Worm (Caenorhabditis elegans): ENCODE data around the gene F58A3.4.

Gene F58A3.4

DNA sequence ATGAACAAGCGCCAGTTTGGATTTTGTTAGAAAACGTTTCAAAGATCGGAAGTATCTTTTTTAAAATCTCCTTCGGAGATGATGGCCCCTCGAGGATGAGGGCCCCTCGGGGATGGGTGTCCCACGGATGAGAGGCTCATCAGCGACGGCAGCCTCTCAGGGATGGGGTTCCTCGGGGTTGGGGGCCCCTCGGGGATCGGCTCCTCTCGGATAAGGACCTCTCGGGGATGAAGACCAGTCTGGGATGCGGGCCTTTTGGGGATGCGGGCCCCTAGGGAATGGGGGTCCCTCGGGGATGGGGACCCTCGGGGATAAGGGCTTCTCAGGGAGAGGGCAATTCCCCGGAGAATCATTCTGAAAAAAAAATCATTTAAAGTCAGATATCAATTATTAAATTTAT, 39.9 kb upstream of the F58A3.4 start:
- TF ChIP-seq ekl-4 (GFP tag; IDR thresholded peaks at IDR 0.05) (peak; percentile 50; the same call in 1 of the 2 replicates), egrh-3 (GFP tag; IDR thresholded peaks at IDR 0.05) (peak; percentile 94), ztf-6 (GFP tag; IDR thresholded peaks at IDR 0.05) (no peak)

DNA sequence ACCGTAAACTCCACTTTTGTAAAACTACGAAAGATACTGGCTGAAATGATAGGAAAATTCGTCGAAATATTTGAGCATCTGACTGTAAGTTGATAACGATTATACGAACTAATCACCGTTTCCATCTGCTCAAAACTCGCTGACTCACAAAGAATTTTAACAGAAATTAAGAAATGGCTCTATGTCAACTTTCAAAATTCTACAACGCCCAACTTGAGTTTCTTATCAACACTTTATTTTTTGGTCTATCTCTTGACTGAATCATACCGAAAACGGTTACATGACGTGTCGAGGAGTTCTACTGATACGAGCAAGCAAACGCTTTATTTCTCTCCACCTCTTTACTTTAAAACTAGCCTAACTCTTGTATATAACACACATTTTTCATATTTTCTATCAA, 36.7 kb upstream of the F58A3.4 start, which contains the start of gene clc-1:
clc-1 (plus strand) TSS at position 264 of the 400 bp plus-strand sequence.
- TF ChIP-seq dox-1 (GFP tag; IDR thresholded peaks at IDR 0.05) (peak; percentile 54; the same call in 1 of the 2 replicates), pha-4 (tag; optimal IDR thresholded peaks at IDR 0.05) (peak; percentile 64), athp-1 (tag; optimal IDR thresholded peaks at IDR 0.05) (no peak), mel-28 (tag; optimal IDR thresholded peaks at IDR 0.05; ENCODE audit: borderline replicate concordance) (no peak), egl-44 (GFP tag; IDR thresholded peaks at IDR 0.05) (no peak), ekl-4 (GFP tag; IDR thresholded peaks at IDR 0.05) (no peak), nhr-80 (tag; optimal IDR thresholded peaks at IDR 0.05) (peak; percentile 96), chd-7 (tag; optimal IDR thresholded peaks at IDR 0.05) (no peak), ceh-40 (GFP tag; IDR thresholded peaks at IDR 0.05) (no peak), mcd-1 (GFP tag; IDR thresholded peaks at IDR 0.05) (no peak), C06A6.2 (GFP tag; conservative IDR thresholded peaks at IDR 0.05) (no peak), let-607 (tag; optimal IDR thresholded peaks at IDR 0.05) (peak in 1 of 2 experiments; percentile 51), Y67H2A.10 (GFP tag; conservative IDR thresholded peaks at IDR 0.05) (no peak), gei-17 (GFP tag; optimal IDR thresholded peaks at IDR 0.05) (no peak), nhr-90 (tag; optimal IDR thresholded peaks at IDR 0.05) (no peak), hmg-20 (GFP tag; IDR thresholded peaks at IDR 0.05) (no peak), atf-7 (tag; optimal IDR thresholded peaks at IDR 0.05) (peak; percentile 72), rcor-1 (GFP tag; IDR thresholded peaks at IDR 0.05) (no peak), ets-4 (GFP tag; optimal IDR thresholded peaks at IDR 0.05) (peak; percentile 22), ccch-3 (GFP tag; optimal IDR thresholded peaks at IDR 0.05) (no peak), madf-6 (GFP tag; IDR thresholded peaks at IDR 0.05) (no peak), egrh-3 (GFP tag; IDR thresholded peaks at IDR 0.05) (no peak), snpc-1.1 (tag; optimal IDR thresholded peaks at IDR 0.05; ENCODE audit: insufficient read depth) (no peak), rpc-1 (optimal IDR thresholded peaks at IDR 0.05) (no peak), rpc-1 (tag; optimal IDR thresholded peaks at IDR 0.05) (no peak), Y53F4B.3 (GFP tag; IDR thresholded peaks at IDR 0.05) (no peak), ceh-27 (GFP tag; optimal IDR thresholded peaks at IDR 0.05) (no peak), sea-2 (GFP tag; IDR thresholded peaks at IDR 0.05) (no peak), aptf-2 (GFP tag; conservative IDR thresholded peaks at IDR 0.05) (no peak)

DNA sequence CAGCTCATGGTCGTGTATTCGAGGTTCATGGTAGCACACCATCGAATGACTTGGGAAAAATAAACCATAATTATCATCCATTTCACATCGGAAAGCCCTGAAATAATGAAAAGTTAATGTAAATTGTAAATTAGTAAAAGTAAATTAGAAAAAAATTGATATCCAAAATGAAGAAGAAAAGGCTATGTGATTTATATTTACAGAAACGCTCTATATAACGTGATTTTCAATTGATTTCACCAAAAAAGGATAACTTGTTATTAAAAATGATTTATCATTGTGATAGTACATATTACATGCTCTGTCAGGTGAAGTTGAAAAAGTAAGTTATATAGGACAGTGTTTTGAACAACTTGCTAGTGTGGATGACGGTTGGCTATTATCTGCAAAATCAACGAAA, 32.3 kb upstream of the F58A3.4 start, which contains the start of gene C09F12.3:
C09F12.3 (minus strand) TSS at position 101 of the 400 bp plus-strand sequence.
- no peak for TF ChIP-seq C06A6.2 (GFP tag; conservative IDR thresholded peaks at IDR 0.05)
- no peak for TF ChIP-seq ets-4 (GFP tag; optimal IDR thresholded peaks at IDR 0.05)
- no peak for TF ChIP-seq him-1 (tag; optimal IDR thresholded peaks at IDR 0.05)
- TF ChIP-seq ztf-18 (tag; optimal IDR thresholded peaks at IDR 0.05) = no peak
- TF ChIP-seq aptf-3 (GFP tag; IDR thresholded peaks at IDR 0.05) = no peak
- no peak for TF ChIP-seq snpc-4 (GFP tag; optimal IDR thresholded peaks at IDR 0.05)
- no peak for TF ChIP-seq snpc-4 (tag; optimal IDR thresholded peaks at IDR 0.05)
- TF ChIP-seq madf-3 (GFP tag; IDR thresholded peaks at IDR 0.05) = no peak
- TF ChIP-seq F55B11.4 (tag; optimal IDR thresholded peaks at IDR 0.05; ENCODE audit: borderline replicate concordance, insufficient read depth) = no peak
- TF ChIP-seq ztf-22 (GFP tag; optimal IDR thresholded peaks at IDR 0.05) = no peak
- no peak for TF ChIP-seq cebp-2 (GFP tag; IDR thresholded peaks at IDR 0.05)
- no peak for TF ChIP-seq C17E4.6 (GFP tag; IDR thresholded peaks at IDR 0.05)
- no peak for TF ChIP-seq mel-28 (tag; optimal IDR thresholded peaks at IDR 0.05; ENCODE audit: borderline replicate concordance)
- TF ChIP-seq hmg-1.2 (GFP tag; IDR thresholded peaks at IDR 0.05) = no peak
- no peak for TF ChIP-seq attf-6 (GFP tag; IDR thresholded peaks at IDR 0.05)
- TF ChIP-seq attf-5 (GFP tag; optimal IDR thresholded peaks at IDR 0.05) = no peak
- no peak for TF ChIP-seq ceh-91 (GFP tag; IDR thresholded peaks at IDR 0.05)
- TF ChIP-seq sptf-2 (GFP tag; optimal IDR thresholded peaks at IDR 0.05) = no peak
- TF ChIP-seq lag-1 (GFP tag; IDR thresholded peaks at IDR 0.05) = no peak

All from whole organism, young adult.